Worm (Caenorhabditis elegans): ENCODE results near the gene srj-7.

The srj-7 gene

DNA sequence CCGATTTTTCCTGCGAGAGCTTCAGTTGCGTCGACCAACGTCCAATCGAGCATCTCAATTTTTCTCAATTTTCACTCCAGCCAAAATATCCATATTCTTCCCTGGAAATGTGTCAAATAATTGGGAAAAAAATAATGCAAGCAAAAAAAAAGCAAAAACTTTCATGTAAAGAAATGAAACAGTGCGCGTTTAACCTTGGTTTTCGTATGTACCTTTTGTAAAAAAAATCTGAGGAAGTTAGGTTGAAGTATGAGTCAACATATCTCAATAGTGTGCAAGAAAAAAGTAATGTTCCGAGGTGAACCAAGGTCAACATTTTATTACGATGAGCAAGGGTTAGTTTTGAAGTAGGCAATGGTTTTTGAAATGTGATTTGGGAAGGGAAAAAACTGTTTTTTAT, 5.3 kb downstream of the srj-7 start, which contains the start of gene T28A11.13 (continued):
- TF ChIP-seq F22D6.2 (tag; optimal IDR thresholded peaks at IDR 0.05) (no peak), nfyb-1 (GFP tag; IDR thresholded peaks at IDR 0.05) (no peak), lir-1 (GFP tag; conservative IDR thresholded peaks at IDR 0.05) (no peak)

DNA sequence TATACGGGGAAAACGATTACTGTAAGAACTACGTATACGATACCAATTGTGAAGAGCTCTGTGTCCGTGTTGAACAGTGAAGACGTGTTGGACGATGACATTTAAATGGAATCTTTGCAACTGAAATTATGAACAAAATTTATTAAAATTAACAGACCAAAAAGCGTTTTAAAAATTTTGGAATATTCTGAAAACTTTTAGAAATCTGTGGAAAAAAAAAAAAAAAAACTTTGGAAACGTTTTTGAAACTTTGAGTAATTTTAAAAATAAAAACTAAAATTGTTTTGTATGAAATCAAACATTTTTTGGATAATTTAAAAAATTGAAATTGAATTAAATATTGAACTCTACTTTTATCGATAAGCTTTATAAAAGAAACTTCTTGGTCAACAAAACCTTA, 11.2 kb downstream of the srj-7 start, which contains the start of gene srt-63:
srt-63 (minus strand) TSS at position 101 of the 400 bp plus-strand sequence.
- TF ChIP-seq repo-1 (tag; optimal IDR thresholded peaks at IDR 0.05) (no peak), rpc-1 (optimal IDR thresholded peaks at IDR 0.05) (no peak), rpc-1 (tag; optimal IDR thresholded peaks at IDR 0.05) (no peak)

DNA sequence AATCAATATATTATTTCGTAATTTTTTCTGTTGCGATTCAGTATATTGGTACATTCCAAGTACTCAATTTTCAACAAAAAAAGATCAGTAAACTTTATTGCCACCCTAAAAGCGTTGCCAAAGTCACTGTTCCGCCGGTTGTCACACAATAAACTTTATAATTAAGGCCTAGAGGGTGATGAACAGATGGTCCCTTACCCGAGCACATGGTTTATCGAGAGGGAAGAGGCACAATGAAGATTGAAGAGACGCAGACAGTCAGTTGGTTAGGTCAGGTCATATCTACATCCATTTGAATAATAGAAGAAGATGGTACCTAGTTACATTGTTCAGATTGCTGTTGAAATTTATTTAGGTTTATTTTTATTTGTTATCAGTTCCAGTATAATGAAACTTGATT, 12.0 kb downstream of the srj-7 start:
- TF ChIP-seq let-526 (GFP tag; IDR thresholded peaks at IDR 0.05), result no peak
- peak; percentile 50; the same call in 1 of the 2 replicates for TF ChIP-seq hmg-1.2 (GFP tag; IDR thresholded peaks at IDR 0.05)

DNA sequence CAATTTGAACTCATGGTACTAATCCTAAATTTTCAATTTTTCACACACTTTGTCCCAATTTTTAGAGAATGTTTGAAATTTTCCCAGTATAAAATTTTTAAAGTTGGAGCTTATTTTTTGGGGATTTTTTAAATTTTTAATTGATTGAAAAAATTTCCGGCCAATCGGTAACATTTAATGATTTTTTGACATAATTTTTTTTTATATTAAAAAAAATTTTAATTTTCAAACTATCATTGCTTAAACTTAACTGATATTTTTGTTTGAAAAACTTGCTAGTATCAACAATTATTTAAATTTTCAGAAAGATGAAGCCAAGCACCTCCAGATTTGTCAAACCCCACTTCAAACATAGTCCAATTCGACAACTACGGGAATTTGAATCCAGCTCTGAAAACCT, 12.5 kb downstream of the srj-7 start, which contains the start of gene T28A11.22:
T28A11.22 (plus strand) TSS at position 301 of the 400 bp plus-strand sequence.
- TF ChIP-seq Y53F4B.3 (GFP tag; IDR thresholded peaks at IDR 0.05) (no peak), ccch-3 (GFP tag; optimal IDR thresholded peaks at IDR 0.05) (no peak), ets-4 (GFP tag; optimal IDR thresholded peaks at IDR 0.05) (no peak), aptf-3 (GFP tag; IDR thresholded peaks at IDR 0.05) (no peak), T07F8.4 (tag; optimal IDR thresholded peaks at IDR 0.05) (no peak), snpc-4 (GFP tag; optimal IDR thresholded peaks at IDR 0.05) (no peak), snpc-4 (tag; optimal IDR thresholded peaks at IDR 0.05) (no peak), dpl-1 (GFP tag; optimal IDR thresholded peaks at IDR 0.05) (no peak), F10E7.11 (tag; optimal IDR thresholded peaks at IDR 0.05) (no peak), aptf-2 (GFP tag; conservative IDR thresholded peaks at IDR 0.05) (no peak), fkh-3 (tag; optimal IDR thresholded peaks at IDR 0.05) (no peak), ceh-40 (GFP tag; IDR thresholded peaks at IDR 0.05) (no peak)

DNA sequence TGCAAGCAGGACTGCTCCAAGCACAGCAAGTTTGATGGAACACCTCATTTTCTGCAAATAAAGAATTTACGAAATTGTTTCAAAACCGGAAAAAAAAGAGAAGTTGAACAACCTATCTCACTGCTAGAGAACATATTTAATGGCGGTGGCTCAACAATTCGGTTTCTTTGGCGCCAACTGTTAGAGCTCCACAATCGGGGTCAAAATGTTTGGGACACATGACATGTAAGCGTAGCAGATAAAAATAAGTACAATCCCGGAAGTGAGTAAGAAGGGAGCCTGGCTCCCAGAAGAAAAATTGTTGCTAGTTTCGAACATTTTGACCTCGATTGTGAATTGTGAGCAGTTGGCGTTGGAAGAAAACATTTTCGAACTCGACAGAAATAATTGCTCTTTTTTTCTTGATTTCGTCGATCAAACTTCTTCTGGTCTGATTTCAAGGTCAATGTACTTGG, 14.4 kb downstream of the srj-7 start, which contains the start of gene T28A11.16:
T28A11.16 (minus strand) TSS at position 51 of the 455 bp plus-strand sequence.
- TF ChIP-seq C06A6.2 (GFP tag; conservative IDR thresholded peaks at IDR 0.05) (no peak), atf-7 (tag; optimal IDR thresholded peaks at IDR 0.05) (no peak), nhr-179 (tag; optimal IDR thresholded peaks at IDR 0.05) (no peak), lin-40 (tag; optimal IDR thresholded peaks at IDR 0.05) (no peak), rec-8 (tag; optimal IDR thresholded peaks at IDR 0.05) (no peak), madf-8 (GFP tag; conservative IDR thresholded peaks at IDR 0.05) (no peak)

DNA sequence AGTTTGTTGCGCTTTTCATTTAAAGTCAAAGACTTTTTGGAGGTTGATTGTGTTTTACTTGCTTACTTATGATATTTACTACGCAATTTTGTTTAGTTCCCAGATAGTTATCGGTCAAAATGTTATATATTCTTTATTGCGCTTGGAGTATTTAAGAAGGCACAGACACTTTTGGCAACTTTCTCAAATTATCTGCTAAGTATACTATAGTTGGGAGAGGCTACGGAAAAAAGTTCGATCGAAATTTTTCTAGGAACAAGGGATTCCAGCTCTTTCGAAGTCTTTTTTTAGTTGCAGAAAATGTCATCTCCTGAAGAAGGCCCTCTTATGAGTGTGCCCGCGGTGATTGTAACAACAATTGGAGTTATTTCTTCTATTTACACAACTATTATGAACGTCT, 15.3 kb downstream of the srj-7 start, which contains the start of gene srbc-5:
srbc-5 (plus strand) TSS at position 301 of the 400 bp plus-strand sequence.
- no peak for TF ChIP-seq T26A5.8 (tag; optimal IDR thresholded peaks at IDR 0.05)
- no peak for TF ChIP-seq rcor-1 (GFP tag; IDR thresholded peaks at IDR 0.05)
- no peak for TF ChIP-seq madf-8 (GFP tag; conservative IDR thresholded peaks at IDR 0.05)
- TF ChIP-seq nfya-2 (GFP tag; IDR thresholded peaks at IDR 0.05), result no peak
- no peak for TF ChIP-seq ceh-100 (GFP tag; IDR thresholded peaks at IDR 0.05)
- no peak for TF ChIP-seq C17E4.6 (GFP tag; IDR thresholded peaks at IDR 0.05)
- TF ChIP-seq lsl-1 (GFP tag; optimal IDR thresholded peaks at IDR 0.05), result no peak
- TF ChIP-seq B0019.2 (GFP tag; conservative IDR thresholded peaks at IDR 0.05), result no peak
- TF ChIP-seq rpc-1 (optimal IDR thresholded peaks at IDR 0.05), result no peak
- no peak for TF ChIP-seq rpc-1 (tag; optimal IDR thresholded peaks at IDR 0.05)
- no peak for TF ChIP-seq let-607 (tag; optimal IDR thresholded peaks at IDR 0.05)
- TF ChIP-seq let-526 (GFP tag; IDR thresholded peaks at IDR 0.05), result no peak

Data from whole organism, young adult.